Fruit fly (Drosophila melanogaster): ENCODE measurements around the gene Ilp8.

The Ilp8 gene

dm6 chr3L:17055467-17055877, 23.6 kb upstream of the Ilp8 start, which contains the start of gene CG7724 (continued):
- peak in 1 of 2 experiments; percentile 45 for TF ChIP-seq Eip74EF (GFP tag; optimal IDR thresholded peaks at IDR 0.05)
- no peak for TF ChIP-seq CG9437 (GFP tag; optimal IDR thresholded peaks at IDR 0.05)
- TF ChIP-seq CG6765 (GFP tag; optimal IDR thresholded peaks at IDR 0.05), result no peak
- no peak for TF ChIP-seq CG10979 (tag; optimal IDR thresholded peaks at IDR 0.05)
- TF ChIP-seq caup (GFP tag; optimal IDR thresholded peaks at IDR 0.05; ENCODE audit: severe bottlenecking), result no peak
- no peak for TF ChIP-seq Side (GFP tag; optimal IDR thresholded peaks at IDR 0.05)
- TF ChIP-seq sna (GFP tag; IDR thresholded peaks at IDR 0.05; ENCODE audit: partially characterized antibody), result peak; percentile 89
- TF ChIP-seq CG4707 (GFP tag; optimal IDR thresholded peaks at IDR 0.05), result no peak
- TF ChIP-seq CG6813 (GFP tag; optimal IDR thresholded peaks at IDR 0.05), result no peak
- peak; percentile 33 for TF ChIP-seq CG12659 (GFP tag; optimal IDR thresholded peaks at IDR 0.05)
- no peak for TF ChIP-seq cato (GFP tag; optimal IDR thresholded peaks at IDR 0.05; ENCODE audit: borderline replicate concordance)
- no peak for TF ChIP-seq sima (GFP tag; optimal IDR thresholded peaks at IDR 0.05)
- no peak for TF ChIP-seq gce (GFP tag; IDR thresholded peaks at IDR 0.05)
- TF ChIP-seq Nf-YB (GFP tag; optimal IDR thresholded peaks at IDR 0.05), result no peak
- TF ChIP-seq ham (GFP tag; IDR thresholded peaks at IDR 0.05), result no peak
- no peak for TF ChIP-seq pita (GFP tag; optimal IDR thresholded peaks at IDR 0.05)
- TF ChIP-seq Fer3 (tag; optimal IDR thresholded peaks at IDR 0.05), result no peak
- TF ChIP-seq CG15269 (tag; optimal IDR thresholded peaks at IDR 0.05), result peak; percentile 78
- TF ChIP-seq CG11093 (GFP tag; IDR thresholded peaks at IDR 0.05), result no peak
- no peak for TF ChIP-seq nom (GFP tag; optimal IDR thresholded peaks at IDR 0.05)
- TF ChIP-seq CG12219 (GFP tag; optimal IDR thresholded peaks at IDR 0.05), result no peak
- no peak for TF ChIP-seq gsb-n (tag; optimal IDR thresholded peaks at IDR 0.05)
- TF ChIP-seq CG17359 (tag; optimal IDR thresholded peaks at IDR 0.05), result no peak
- no peak for TF ChIP-seq CG18476 (GFP tag; optimal IDR thresholded peaks at IDR 0.05)
- TF ChIP-seq Opbp (GFP tag; IDR thresholded peaks at IDR 0.05; ENCODE audit: partially characterized antibody), result peak; percentile 84
- no peak for TF ChIP-seq CG31365 (tag; optimal IDR thresholded peaks at IDR 0.05)
- TF ChIP-seq CG17568 (GFP tag; optimal IDR thresholded peaks at IDR 0.05), result no peak
- TF ChIP-seq sens-2 (GFP tag; IDR thresholded peaks at IDR 0.05), result no peak
- peak; percentile 18 for TF ChIP-seq trem (tag; optimal IDR thresholded peaks at IDR 0.05)
- TF ChIP-seq CG2678 (tag; optimal IDR thresholded peaks at IDR 0.05), result no peak
- TF ChIP-seq chm (GFP tag; IDR thresholded peaks at IDR 0.05), result no peak
- TF ChIP-seq CG7839 (tag; optimal IDR thresholded peaks at IDR 0.05), result no peak
- no peak for TF ChIP-seq Hey (tag; optimal IDR thresholded peaks at IDR 0.05)
- no peak for TF ChIP-seq CG8089 (GFP tag; optimal IDR thresholded peaks at IDR 0.05)
- TF ChIP-seq Dref (GFP tag; IDR thresholded peaks at IDR 0.05), result peak; percentile 85
- no peak for TF ChIP-seq CG10209 (GFP tag; optimal IDR thresholded peaks at IDR 0.05)
- TF ChIP-seq twi (tag; optimal IDR thresholded peaks at IDR 0.05), result no peak
- no peak; the same call in 1 of the 2 replicates for TF ChIP-seq Adf1 (GFP tag; IDR thresholded peaks at IDR 0.05)
- TF ChIP-seq sob (GFP tag; IDR thresholded peaks at IDR 0.05), result no peak
- no peak for TF ChIP-seq dpn (GFP tag; optimal IDR thresholded peaks at IDR 0.05)
- TF ChIP-seq rib (GFP tag; IDR thresholded peaks at IDR 0.05), result no peak
- TF ChIP-seq H2.0 (GFP tag; IDR thresholded peaks at IDR 0.05), result no peak
- no peak for TF ChIP-seq NFAT (GFP tag; IDR thresholded peaks at IDR 0.05)
- TF ChIP-seq sens (GFP tag), result peak; percentile 51
- TF ChIP-seq kah (GFP tag; optimal IDR thresholded peaks at IDR 0.05), result no peak
- TF ChIP-seq Hr39 (optimal IDR thresholded peaks at IDR 0.05), result no peak
- TF ChIP-seq CG32772 (GFP tag; IDR thresholded peaks at IDR 0.05), result no peak
- TF ChIP-seq NK7.1 (GFP tag; optimal IDR thresholded peaks at IDR 0.05), result no peak
- TF ChIP-seq sim (GFP tag; IDR thresholded peaks at IDR 0.05), result no peak
- no peak for TF ChIP-seq CG7372 (GFP tag; IDR thresholded peaks at IDR 0.05)
- no peak for TF ChIP-seq ken (GFP tag; IDR thresholded peaks at IDR 0.05)
- TF ChIP-seq otp (GFP tag; IDR thresholded peaks at IDR 0.05), result no peak
